Worm (Caenorhabditis elegans) whole organism, early embryonic: ENCODE data around the gene C06A1.3.

Experiments used
- aly-1 ChIP-seq: sonication (generic microtip); optimal IDR thresholded peaks from 2 replicates; lab custom pipeline; 2016; ENCODE audit warnings: missing genetic modification characterization, missing compliant biosample characterization
- ama-1 ChIP-seq: fragments of 150-350 bp; optimal IDR thresholded peaks from 2 replicates; lab custom pipeline; 2014
- flt-1 ChIP-seq: fragments of 200-800 bp; sonication (Bioruptor generic); IDR thresholded peaks from 2 replicates; pipeline ENCODE4 v1.3.6; 2022; ENCODE audit warnings: missing genetic modification characterization, missing compliant biosample characterization
- hmg-4 ChIP-seq: fragments of 200-800 bp; sonication (Bioruptor generic); optimal IDR thresholded peaks from 2 replicates; lab custom pipeline; 2018; ENCODE audit warnings: mild to moderate bottlenecking, missing genetic modification characterization, missing compliant biosample characterization
- hnd-1 ChIP-seq: sonication (generic microtip); optimal IDR thresholded peaks from 2 replicates; lab custom pipeline; 2016; ENCODE audit warnings: missing genetic modification characterization, missing compliant biosample characterization
- pes-1 ChIP-seq: fragments of 200-800 bp; sonication (Bioruptor generic); IDR thresholded peaks from 2 replicates; pipeline ENCODE4 v1.3.6; 2022; ENCODE audit warnings: missing genetic modification reagents, missing genetic modification characterization, missing compliant biosample characterization
- scrt-1 ChIP-seq: fragments of 200-800 bp; sonication (Bioruptor generic); IDR thresholded peaks from 2 replicates; pipeline ENCODE4 v1.3.6; 2022; ENCODE audit warnings: missing genetic modification characterization, missing compliant biosample characterization
- sea-1 ChIP-seq: fragments of 200-800 bp; sonication (Bioruptor generic); conservative IDR thresholded peaks from 2 replicates; pipeline ENCODE4 v1.3.6; 2022; ENCODE audit warnings: missing genetic modification characterization, missing compliant biosample characterization
- tbx-37 ChIP-seq: fragments of 200-800 bp; sonication (Bioruptor generic); conservative IDR thresholded peaks from 2 replicates; pipeline ENCODE4 v1.3.6; 2022; ENCODE audit warnings: missing genetic modification reagents, missing genetic modification characterization, missing compliant biosample characterization

DNA sequence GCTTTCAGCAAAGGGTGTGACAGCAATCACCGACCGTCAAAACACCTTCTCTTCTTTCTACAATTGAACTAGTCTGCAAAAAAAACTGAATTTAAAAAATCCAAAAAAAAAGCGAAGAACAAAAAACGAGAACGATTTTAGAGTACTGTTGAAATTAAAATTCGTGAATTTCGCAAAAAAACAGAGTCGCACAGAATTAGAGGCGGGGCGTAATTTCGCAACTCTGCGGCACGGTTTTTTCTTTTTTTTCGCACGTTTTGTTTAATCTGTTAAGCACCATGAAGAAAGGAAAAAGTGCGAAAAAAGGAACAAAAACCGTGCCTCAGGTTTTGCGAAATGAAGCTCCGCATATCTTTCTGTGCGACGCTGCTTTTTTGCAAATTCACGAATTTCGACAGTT, 17.1 kb upstream of the C06A1.3 start, which contains the start of gene mnk-1:
- TF ChIP-seq scrt-1 (GFP tag; lab: Robert Waterston, UW) (no peak), hmg-4 (GFP tag; lab: Kevin White, UChicago) (no peak), ama-1 (lab: Kevin White, UChicago) (no peak), aly-1 (tag; lab: Kevin White, UChicago) (no peak), tbx-37 (GFP tag; lab: Robert Waterston, UW) (no peak), hnd-1 (tag; lab: Kevin White, UChicago) (no peak), pes-1 (GFP tag; lab: Robert Waterston, UW) (no peak), flt-1 (GFP tag; lab: Robert Waterston, UW) (no peak), sea-1 (GFP tag; lab: Robert Waterston, UW) (no peak)
